Fruit fly (Drosophila melanogaster): ENCODE data around the gene CG31517.

DNA sequence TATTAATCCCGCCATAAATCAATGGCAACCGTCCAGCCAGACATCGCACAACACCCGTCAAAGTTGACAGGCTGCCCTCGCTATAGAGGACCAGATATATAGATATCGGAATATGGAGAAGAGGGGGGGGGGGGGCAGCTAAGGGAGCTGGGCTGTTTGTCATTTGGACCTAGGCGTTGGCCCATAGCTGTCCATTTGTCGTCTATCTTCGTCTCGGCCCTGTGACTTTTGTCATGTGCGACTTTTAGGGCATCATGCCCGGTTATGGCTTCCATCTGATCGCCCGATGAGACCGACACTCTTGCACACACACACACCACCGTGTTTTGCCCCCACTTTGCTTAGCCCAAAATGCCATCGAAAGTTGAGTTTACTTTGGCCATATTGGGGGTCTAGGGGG is 49.5 kb downstream of the CG31517 start:
- TF ChIP-seq Dfd (GFP tag; optimal IDR thresholded peaks at IDR 0.05) (no peak), CG5180 (GFP tag; optimal IDR thresholded peaks at IDR 0.05) (no peak), CG15696 (tag; optimal IDR thresholded peaks at IDR 0.05) (no peak), lola (GFP tag; optimal IDR thresholded peaks at IDR 0.05) (no peak), ERR (GFP tag; optimal IDR thresholded peaks at IDR 0.05) (no peak), slbo (GFP tag; IDR thresholded peaks at IDR 0.05) (peak; percentile 14; the same call in 1 of the 2 replicates), amos (GFP tag; IDR thresholded peaks at IDR 0.05; ENCODE audit: partially characterized antibody) (no peak), CG5245 (GFP tag; optimal IDR thresholded peaks at IDR 0.05) (no peak), peb (GFP tag; IDR thresholded peaks at IDR 0.05) (no peak)

Measured in whole organism, embryonic.